Fruit fly (Drosophila melanogaster) whole organism, embryonic: Measurements from ENCODE around the gene Gr61a.
A peak's percentile ranks its signal among the peaks of the same experiment; 100 is the strongest.

Experiments
- ATbp ChIP-seq: fragments of 200-800 bp; sonication (Bioruptor generic); optimal IDR thresholded peaks from 2 replicates; lab custom pipeline; 2017; ENCODE audit warnings: missing biosample characterization, mild to moderate bottlenecking, missing genetic modification characterization, missing genetic modification reagents
- BEAF-32 ChIP-seq: fragments of 200-800 bp; sonication (Bioruptor generic); optimal IDR thresholded peaks from 3 replicates; lab custom pipeline; 2017; ENCODE audit warnings: missing biosample characterization, missing genetic modification characterization, mild to moderate bottlenecking, moderate library complexity, missing genetic modification reagents
- CG10209 ChIP-seq: fragments of 200-800 bp; sonication (Bioruptor generic); optimal IDR thresholded peaks from 3 replicates; lab custom pipeline; 2017; ENCODE audit warnings: missing biosample characterization, mild to moderate bottlenecking, missing genetic modification characterization, missing genetic modification reagents
- CG1024 ChIP-seq: fragments of 200-800 bp; sonication (Bioruptor generic); IDR thresholded peaks from 2 replicates; pipeline ENCODE4 v1.3.6; 2022; ENCODE audit warnings: missing biosample characterization, missing genetic modification characterization
- CG11085 ChIP-seq: fragments of 200-800 bp; sonication (Bioruptor generic); IDR thresholded peaks from 2 replicates; pipeline ENCODE4 v1.3.6; 2022; ENCODE audit warnings: missing biosample characterization, missing genetic modification characterization
- CG11398 ChIP-seq: fragments of 200-800 bp; sonication (Bioruptor generic); optimal IDR thresholded peaks from 2 replicates; lab custom pipeline; 2016; ENCODE audit warnings: missing biosample characterization, missing genetic modification characterization
- CG12391 ChIP-seq: fragments of 200-800 bp; sonication (Bioruptor generic); optimal IDR thresholded peaks from 3 replicates; lab custom pipeline; 2018; ENCODE audit warnings: missing biosample characterization, mild to moderate bottlenecking, missing genetic modification characterization, moderate library complexity
- CG13424 ChIP-seq: fragments of 200-800 bp; sonication (Bioruptor generic); optimal IDR thresholded peaks from 2 replicates; lab custom pipeline; 2019; ENCODE audit warnings: missing biosample characterization, mild to moderate bottlenecking, missing genetic modification characterization, moderate library complexity
- CG14014 ChIP-seq: fragments of 200-800 bp; sonication (Bioruptor generic); IDR thresholded peaks from 2 replicates; pipeline ENCODE4 v1.3.6; 2022; ENCODE audit warnings: missing biosample characterization, missing genetic modification characterization
- CG1603 ChIP-seq: fragments of 200-800 bp; sonication (Bioruptor generic); optimal IDR thresholded peaks from 2 replicates; lab custom pipeline; 2019; ENCODE audit warnings: missing biosample characterization, mild to moderate bottlenecking, missing genetic modification characterization, moderate library complexity
- CG16863 ChIP-seq: fragments of 200-800 bp; sonication (Bioruptor generic); optimal IDR thresholded peaks from 3 replicates; lab custom pipeline; 2016; ENCODE audit warnings: missing biosample characterization, missing genetic modification characterization
- CG1792 ChIP-seq: fragments of 200-800 bp; sonication (Bioruptor generic); optimal IDR thresholded peaks from 2 replicates; lab custom pipeline; 2016; ENCODE audit warnings: missing biosample characterization, missing genetic modification characterization
- CG4328 ChIP-seq: fragments of 200-800 bp; sonication (Bioruptor generic); optimal IDR thresholded peaks from 3 replicates; lab custom pipeline; 2017; ENCODE audit warnings: missing biosample characterization, missing genetic modification reagents, missing genetic modification characterization
- CG4424 ChIP-seq: fragments of 200-800 bp; sonication (Bioruptor generic); optimal IDR thresholded peaks from 3 replicates; lab custom pipeline; 2016; ENCODE audit warnings: missing biosample characterization, missing genetic modification characterization
- CG4617 ChIP-seq: fragments of 200-800 bp; sonication (Bioruptor generic); optimal IDR thresholded peaks from 3 replicates; lab custom pipeline; 2016; ENCODE audit warnings: missing biosample characterization, missing genetic modification characterization, borderline replicate concordance
- CG4730 ChIP-seq: fragments of 200-800 bp; sonication (Bioruptor generic); IDR thresholded peaks from 2 replicates; pipeline ENCODE4 v1.3.6; 2022; ENCODE audit warnings: missing biosample characterization, missing genetic modification characterization
- CG5180 ChIP-seq: fragments of 200-800 bp; sonication (Bioruptor generic); optimal IDR thresholded peaks from 3 replicates; lab custom pipeline; 2017; ENCODE audit warnings: missing biosample characterization, missing genetic modification characterization, mild to moderate bottlenecking, moderate library complexity, missing genetic modification reagents
- CG6272 ChIP-seq: fragments of 200-800 bp; sonication (Bioruptor generic); IDR thresholded peaks from 2 replicates; pipeline ENCODE4 v1.3.6; 2022; ENCODE audit warnings: missing biosample characterization, missing genetic modification characterization
- CG8388 ChIP-seq: fragments of 200-800 bp; sonication (Bioruptor generic); optimal IDR thresholded peaks from 2 replicates; lab custom pipeline; 2019; ENCODE audit warnings: missing biosample characterization, mild to moderate bottlenecking, missing genetic modification characterization, moderate library complexity
- CG8478 ChIP-seq: fragments of >200 bp; optimal IDR thresholded peaks from 2 replicates; lab custom pipeline; 2018
- Dbx ChIP-seq: fragments of 200-800 bp; sonication (Bioruptor generic); IDR thresholded peaks from 3 replicates; pipeline ENCODE4 v1.3.6; 2022; ENCODE audit warnings: missing biosample characterization, missing genetic modification characterization
- Dek ChIP-seq: fragments of 200-800 bp; sonication (Bioruptor generic); optimal IDR thresholded peaks from 3 replicates; lab custom pipeline; 2019; ENCODE audit warnings: missing biosample characterization, mild to moderate bottlenecking, missing genetic modification characterization, moderate library complexity
- Dip2 ChIP-seq: fragments of 200-800 bp; sonication (Bioruptor generic); IDR thresholded peaks from 2 replicates; pipeline ENCODE4 v1.3.6; 2022; ENCODE audit warnings: missing biosample characterization, missing genetic modification characterization
- Drgx ChIP-seq: fragments of 200-800 bp; sonication (Bioruptor generic); IDR thresholded peaks from 2 replicates; pipeline ENCODE4 v1.3.6; 2022; ENCODE audit warnings: missing biosample characterization, missing genetic modification characterization
- Ets65A ChIP-seq: fragments of 200-800 bp; sonication (Bioruptor generic); peaks from one replicate; lab custom pipeline; 2016; ENCODE audit warnings: missing biosample characterization, missing genetic modification characterization
- Ets97D ChIP-seq: fragments of 200-800 bp; sonication (Bioruptor generic); optimal IDR thresholded peaks from 3 replicates; lab custom pipeline; 2016; ENCODE audit warnings: missing biosample characterization, missing genetic modification characterization
- Lhr ChIP-seq: fragments of 200-800 bp; sonication (Bioruptor generic); optimal IDR thresholded peaks from 3 replicates; lab custom pipeline; 2017; ENCODE audit warnings: mild to moderate bottlenecking, missing biosample characterization, missing genetic modification reagents, missing genetic modification characterization
- Lpt ChIP-seq: fragments of >200 bp; optimal IDR thresholded peaks from 2 replicates; lab custom pipeline; 2018; ENCODE audit warnings: missing biosample characterization, missing genetic modification characterization
- Oaz ChIP-seq: fragments of 200-800 bp; sonication (Bioruptor generic); IDR thresholded peaks from 2 replicates; pipeline ENCODE4 v1.3.6; 2022; ENCODE audit warnings: missing biosample characterization, missing genetic modification characterization
- Ptx1 ChIP-seq: fragments of 200-800 bp; sonication (Bioruptor generic); IDR thresholded peaks from 2 replicates; pipeline ENCODE4 v1.3.6; 2022; ENCODE audit warnings: missing biosample characterization, missing genetic modification characterization
- Six4 ChIP-seq: fragments of 200-800 bp; sonication (Bioruptor generic); optimal IDR thresholded peaks from 2 replicates; lab custom pipeline; 2016; ENCODE audit warnings: missing biosample characterization, missing genetic modification characterization
- Vsx1 ChIP-seq: fragments of 200-800 bp; sonication (Bioruptor generic); optimal IDR thresholded peaks from 2 replicates; lab custom pipeline; 2017; ENCODE audit warnings: missing biosample characterization, mild to moderate bottlenecking, missing genetic modification characterization, missing genetic modification reagents
- al ChIP-seq: fragments of 200-800 bp; sonication (Bioruptor generic); IDR thresholded peaks from 2 replicates; pipeline ENCODE4 v1.3.6; 2022; ENCODE audit warnings: missing biosample characterization, missing genetic modification characterization
- br ChIP-seq: fragments of >200 bp; optimal IDR thresholded peaks from 2 replicates; lab custom pipeline; 2017
- cas ChIP-seq: fragments of 200-800 bp; sonication (Bioruptor generic); IDR thresholded peaks from 2 replicates; pipeline ENCODE4 v1.3.6; 2022; ENCODE audit warnings: missing biosample characterization, missing genetic modification characterization
- dan ChIP-seq: fragments of 200-800 bp; sonication (Bioruptor generic); IDR thresholded peaks from 2 replicates; pipeline ENCODE4 v1.3.6; 2022; ENCODE audit warnings: missing biosample characterization, missing genetic modification characterization
- danr ChIP-seq: fragments of 200-800 bp; sonication (Bioruptor generic); IDR thresholded peaks from 2 replicates; pipeline ENCODE4 v1.3.6; 2022; ENCODE audit warnings: missing biosample characterization, missing genetic modification characterization
- gcm2 ChIP-seq: fragments of 200-800 bp; sonication (Bioruptor generic); optimal IDR thresholded peaks from 2 replicates; lab custom pipeline; 2016; ENCODE audit warnings: missing biosample characterization, missing genetic modification characterization
- grau ChIP-seq: fragments of 200-800 bp; optimal IDR thresholded peaks from 3 replicates; lab custom pipeline; 2019; ENCODE audit warnings: missing biosample characterization, mild to moderate bottlenecking, missing genetic modification characterization, moderate library complexity
- h ChIP-seq: fragments of >200 bp; optimal IDR thresholded peaks from 2 replicates; lab custom pipeline; 2017
- hth ChIP-seq: fragments of >200 bp; optimal IDR thresholded peaks from 2 replicates; lab custom pipeline; 2017; ENCODE audit warnings: inconsistent platforms
- ind ChIP-seq: fragments of 200-800 bp; sonication (Bioruptor generic); optimal IDR thresholded peaks from 3 replicates; lab custom pipeline; 2016; ENCODE audit warnings: missing biosample characterization, missing genetic modification characterization
- jumu ChIP-seq: fragments of 200-800 bp; sonication (Bioruptor generic); optimal IDR thresholded peaks from 3 replicates; lab custom pipeline; 2016; ENCODE audit warnings: missing biosample characterization, missing genetic modification characterization
- ken ChIP-seq: fragments of 200-800 bp; sonication (Bioruptor generic); IDR thresholded peaks from 3 replicates; pipeline ENCODE4 v1.3.6; 2022; ENCODE audit warnings: missing biosample characterization, missing genetic modification characterization
- knrl ChIP-seq: fragments of 200-800 bp; sonication (Bioruptor generic); IDR thresholded peaks from 3 replicates; pipeline ENCODE4 v1.3.6; 2022; ENCODE audit warnings: missing biosample characterization, missing genetic modification characterization; ENCODE audit not compliant: partially characterized antibody
- mam ChIP-seq: fragments of 200-800 bp; sonication (Bioruptor generic); optimal IDR thresholded peaks from 3 replicates; lab custom pipeline; 2016; ENCODE audit warnings: missing biosample characterization, missing genetic modification characterization
- nerfin-1 ChIP-seq: fragments of 200-800 bp; sonication (Bioruptor generic); optimal IDR thresholded peaks from 3 replicates; lab custom pipeline; 2019; ENCODE audit warnings: missing biosample characterization, mild to moderate bottlenecking, missing genetic modification characterization, moderate library complexity
- odd ChIP-seq: fragments of 200-800 bp; sonication (Bioruptor generic); optimal IDR thresholded peaks from 2 replicates; lab custom pipeline; 2017; ENCODE audit warnings: missing biosample characterization, mild to moderate bottlenecking, missing genetic modification characterization
- pb ChIP-seq: fragments of 200-800 bp; sonication (Bioruptor generic); optimal IDR thresholded peaks from 3 replicates; lab custom pipeline; 2016; ENCODE audit warnings: missing biosample characterization, missing genetic modification characterization
- row ChIP-seq: fragments of 200-800 bp; sonication (Bioruptor generic); IDR thresholded peaks from 3 replicates; pipeline ENCODE4 v1.3.6; 2022; ENCODE audit warnings: missing biosample characterization, missing genetic modification characterization
- sim ChIP-seq: fragments of 200-800 bp; sonication (Bioruptor generic); IDR thresholded peaks from 2 replicates; pipeline ENCODE4 v1.3.6; 2022; ENCODE audit warnings: missing biosample characterization, missing genetic modification characterization
- sisA ChIP-seq: fragments of 200-800 bp; sonication (Bioruptor generic); IDR thresholded peaks from 2 replicates; pipeline ENCODE4 v1.3.6; 2022; ENCODE audit warnings: missing biosample characterization, missing genetic modification characterization
- yki ChIP-seq: fragments of >200 bp; optimal IDR thresholded peaks from 3 replicates; lab custom pipeline; 2018
- zen ChIP-seq: fragments of 200-800 bp; sonication (Bioruptor generic); optimal IDR thresholded peaks from 3 replicates; lab custom pipeline; 2018; ENCODE audit warnings: missing biosample characterization, mild to moderate bottlenecking, missing genetic modification characterization, moderate library complexity

Gene Gr61a

DNA sequence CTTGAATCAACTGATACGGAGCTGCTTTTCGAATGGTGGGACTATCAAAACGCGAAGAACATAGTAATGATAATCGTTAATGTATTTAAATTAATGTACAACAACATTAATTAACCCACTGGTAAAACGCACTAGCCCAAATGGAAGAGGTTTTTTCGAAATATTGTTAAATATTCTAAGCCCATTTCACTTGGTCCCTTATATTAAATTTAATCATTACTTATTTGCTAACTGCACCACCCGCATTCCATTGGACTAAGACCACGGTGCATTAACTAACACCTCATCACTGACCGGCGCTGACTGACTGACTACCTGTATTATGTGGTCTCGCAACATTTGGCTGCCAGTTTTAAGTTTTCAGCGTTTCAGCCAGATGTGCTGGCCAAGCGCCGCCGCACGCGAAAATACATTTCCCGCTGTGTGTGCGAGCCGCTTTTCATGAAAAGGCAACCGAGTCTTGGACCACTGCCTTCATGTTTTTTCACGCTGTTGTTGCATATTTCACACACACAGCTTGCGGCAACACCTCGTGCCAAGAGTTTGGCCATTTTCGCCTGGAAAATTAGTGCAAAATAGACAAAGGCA, 47.4 kb upstream of the Gr61a start (continued):
- TF ChIP-seq pb (no peak), CG8388 (no peak), gcm2 (no peak), odd (GFP tag; lab: Kevin White, UChicago) (no peak), sim (no peak), mam (GFP tag; lab: Kevin White, UChicago) (no peak), Lhr (GFP tag; lab: Kevin White, UChicago) (no peak), CG1024 (GFP tag; lab: Robert Waterston, UW) (no peak), CG6272 (no peak), cas (GFP tag; lab: Robert Waterston, UW) (no peak), al (GFP tag; lab: Robert Waterston, UW) (no peak), nerfin-1 (no peak), br (lab: Kevin White, UChicago) (no peak), hth (lab: Kevin White, UChicago) (no peak), ATbp (GFP tag; lab: Kevin White, UChicago) (no peak), Lpt (GFP tag; lab: Kevin White, UChicago) (no peak), ken (0 out of 3 replicates have a peak, but pooled peaks have one; percentile 38), CG11398 (GFP tag; lab: Kevin White, UChicago) (no peak), sisA (GFP tag; lab: Robert Waterston, UW) (no peak), yki (lab: Kevin White, UChicago) (no peak), CG4328 (GFP tag; lab: Kevin White, UChicago) (no peak), Six4 (no peak), CG10209 (GFP tag; lab: Kevin White, UChicago) (no peak), CG14014 (GFP tag; lab: Robert Waterston, UW) (no peak), CG16863 (GFP tag; lab: Kevin White, UChicago) (no peak), CG11085 (GFP tag; lab: Robert Waterston, UW) (no peak), CG4617 (GFP tag; lab: Kevin White, UChicago) (no peak), CG1603 (tag; lab: Kevin White, UChicago) (peak; percentile 12), CG1792 (GFP tag; lab: Kevin White, UChicago) (no peak), Ets97D (no peak), dan (GFP tag; lab: Robert Waterston, UW) (no peak), CG4424 (GFP tag; lab: Kevin White, UChicago) (no peak), jumu (GFP tag; lab: Kevin White, UChicago) (no peak), Dek (no peak), CG13424 (tag; lab: Kevin White, UChicago) (no peak), grau (tag; lab: Kevin White, UChicago) (no peak), row (GFP tag; lab: Robert Waterston, UW) (peak; percentile 23; the same call in 1 of the 3 replicates), BEAF-32 (GFP tag; lab: Kevin White, UChicago) (no peak), Dip2 (no peak), Dbx (GFP tag; lab: Robert Waterston, UW) (no peak), CG5180 (GFP tag; lab: Kevin White, UChicago) (no peak), danr (no peak), knrl (GFP tag; lab: Robert Waterston, UW) (no peak), zen (tag; lab: Kevin White, UChicago) (no peak), Oaz (GFP tag; lab: Robert Waterston, UW) (0 out of 2 replicates have a peak, but pooled peaks have one; percentile 15), Ets65A (peak; percentile 13), Ptx1 (0 out of 2 replicates have a peak, but pooled peaks have one; percentile 10), CG4730 (GFP tag; lab: Robert Waterston, UW) (no peak), Vsx1 (GFP tag; lab: Kevin White, UChicago) (no peak), ind (no peak), CG8478 (lab: Kevin White, UChicago) (no peak), CG12391 (tag; lab: Kevin White, UChicago) (peak; percentile 2), h (lab: Kevin White, UChicago) (no peak), Drgx (peak; percentile 45; the same call in 1 of the 2 replicates)
